Worm (Caenorhabditis elegans) whole organism, L4/young adult: ENCODE measurements around the gene bir-1.
A peak's percentile ranks its signal among the peaks of the same experiment; 100 is the strongest.

ENCODE experiments used
- W03F9.2 ChIP-seq: fragments of 150-350 bp; optimal IDR thresholded peaks from 2 replicates; lab custom pipeline; 2014; ENCODE audit warnings: missing biosample characterization, missing genetic modification characterization
- dao-5 ChIP-seq: sonication (generic microtip); optimal IDR thresholded peaks from 2 replicates; lab custom pipeline; 2016; ENCODE audit warnings: missing genotype, missing genetic modification characterization, moderate library complexity, missing compliant biosample characterization
- him-1 ChIP-seq: sonication (generic microtip); optimal IDR thresholded peaks from 2 replicates; lab custom pipeline; 2016; ENCODE audit warnings: missing genotype, missing genetic modification reagents, missing genetic modification characterization, missing compliant biosample characterization

bir-1 gene

ce11 chrV:11621276-11621675 lies 23.0 kb upstream of the bir-1 start:
- TF ChIP-seq him-1, result no peak
- no peak for TF ChIP-seq W03F9.2
- no peak for TF ChIP-seq dao-5 (tag; lab: Kevin White, UChicago)

ce11 chrV:11624954-11625353 lies 19.3 kb upstream of the bir-1 start:
- TF ChIP-seq W03F9.2 (no peak), him-1 (no peak)

ce11 chrV:11627837-11628236 lies 16.4 kb upstream of the bir-1 start:
- TF ChIP-seq him-1 (no peak), W03F9.2 (no peak), dao-5 (tag; lab: Kevin White, UChicago) (no peak)

ce11 chrV:11629222-11630026 lies 14.9 kb upstream of the bir-1 start, which contains the start of gene F35B12.10:
Gene F35B12.10 (minus strand): TSS chrV:11629272.
- no peak for TF ChIP-seq W03F9.2
- TF ChIP-seq him-1, result no peak
- TF ChIP-seq dao-5 (tag; lab: Kevin White, UChicago), result no peak

- TF ChIP-seq dao-5 (tag; lab: Kevin White, UChicago), result no peak
- TF ChIP-seq him-1, result no peak
- no peak for TF ChIP-seq W03F9.2
Observed at ce11 chrV:11631128-11631527, 13.1 kb upstream of the bir-1 start.

ce11 chrV:11635587-11635986 lies 8.7 kb upstream of the bir-1 start:
- TF ChIP-seq him-1 (no peak), dao-5 (tag; lab: Kevin White, UChicago) (no peak), W03F9.2 (no peak)

- TF ChIP-seq W03F9.2 (no peak), him-1 (no peak), dao-5 (tag; lab: Kevin White, UChicago) (no peak)
Observed at ce11 chrV:11637191-11637590, 7.1 kb upstream of the bir-1 start, which contains the start of gene sipa-1. Gene sipa-1 (minus strand): TSS chrV:11637291.

ce11 chrV:11638634-11639117 lies 5.6 kb upstream of the bir-1 start:
- TF ChIP-seq him-1 (no peak), W03F9.2 (no peak), dao-5 (tag; lab: Kevin White, UChicago) (no peak)

- peak; percentile 72 for TF ChIP-seq him-1
- TF ChIP-seq dao-5 (tag; lab: Kevin White, UChicago), result no peak
Observed at ce11 chrV:11641298-11641787, 2.9 kb upstream of the bir-1 start.

ce11 chrV:11645244-11645643 lies 967 bp downstream of the bir-1 start, which contains the start of gene skp-1:
Gene skp-1 (plus strand): TSS chrV:11645481.
- TF ChIP-seq dao-5 (tag; lab: Kevin White, UChicago) (no peak), him-1 (no peak), W03F9.2 (no peak)

ce11 chrV:11647821-11648220 lies 3.5 kb downstream of the bir-1 start:
- TF ChIP-seq dao-5 (tag; lab: Kevin White, UChicago), result no peak
- no peak for TF ChIP-seq him-1
- TF ChIP-seq W03F9.2, result no peak

ce11 chrV:11648435-11648834 lies 4.2 kb downstream of the bir-1 start:
- TF ChIP-seq dao-5 (tag; lab: Kevin White, UChicago), result no peak
- no peak for TF ChIP-seq W03F9.2
- TF ChIP-seq him-1, result no peak

- TF ChIP-seq dao-5 (tag; lab: Kevin White, UChicago) (no peak), W03F9.2 (no peak), him-1 (no peak)
Observed at ce11 chrV:11649254-11649653, 5.0 kb downstream of the bir-1 start.

- no peak for TF ChIP-seq W03F9.2
- no peak for TF ChIP-seq him-1
- no peak for TF ChIP-seq dao-5 (tag; lab: Kevin White, UChicago)
Observed at ce11 chrV:11650720-11651119, 6.4 kb downstream of the bir-1 start, which contains the start of gene zip-10. Gene zip-10 (minus strand): TSS chrV:11650762.

- TF ChIP-seq dao-5 (tag; lab: Kevin White, UChicago) (no peak), W03F9.2 (no peak), him-1 (no peak)
Observed at ce11 chrV:11653095-11653494, 8.8 kb downstream of the bir-1 start.
